Worm (Caenorhabditis elegans): ENCODE data around the gene lron-7.

ce11 chrX:7323604-7324003, 31.7 kb downstream of the lron-7 start:
- TF ChIP-seq snpc-4 (GFP tag; optimal IDR thresholded peaks at IDR 0.05) (peak; percentile 77), snpc-4 (tag; optimal IDR thresholded peaks at IDR 0.05) (peak in 3 of 4 experiments; percentile 62 to 80 (median 79)), tlf-1 (GFP tag; optimal IDR thresholded peaks at IDR 0.05) (peak; percentile 23), nhr-80 (tag; optimal IDR thresholded peaks at IDR 0.05) (peak; percentile 45)
